Fruit fly (Drosophila melanogaster) whole organism, embryonic: ENCODE results near the gene CG18473.

ENCODE experiments used
- CG1024 ChIP-seq: fragments of 200-800 bp; sonication (Bioruptor generic); IDR thresholded peaks from 2 replicates; pipeline ENCODE4 v1.3.6; 2022; ENCODE audit warnings: missing biosample characterization, missing genetic modification characterization
- CG11456 ChIP-seq: fragments of 200-800 bp; sonication (Bioruptor generic); IDR thresholded peaks from 3 replicates; pipeline ENCODE4 v1.3.6; 2022; ENCODE audit warnings: missing biosample characterization, missing genetic modification characterization
- CG12236 ChIP-seq: fragments of 200-800 bp; sonication (Bioruptor generic); optimal IDR thresholded peaks from 2 replicates; lab custom pipeline; 2016; ENCODE audit warnings: missing biosample characterization, missing genetic modification characterization
- CG12769 ChIP-seq: fragments of 200-800 bp; sonication (Bioruptor generic); optimal IDR thresholded peaks from 2 replicates; lab custom pipeline; 2019; ENCODE audit warnings: missing biosample characterization, mild to moderate bottlenecking, missing genetic modification characterization, moderate library complexity
- CG13624 ChIP-seq: fragments of 200-800 bp; sonication (Bioruptor generic); optimal IDR thresholded peaks from 2 replicates; lab custom pipeline; 2016; ENCODE audit warnings: missing biosample characterization, missing genetic modification characterization
- CG14860 ChIP-seq: fragments of 200-800 bp; sonication (Bioruptor generic); IDR thresholded peaks from 3 replicates; pipeline ENCODE4 v1.3.6; 2022; ENCODE audit warnings: missing biosample characterization, missing genetic modification characterization; ENCODE audit not compliant: partially characterized antibody
- CG16863 ChIP-seq: fragments of 200-800 bp; sonication (Bioruptor generic); optimal IDR thresholded peaks from 3 replicates; lab custom pipeline; 2016; ENCODE audit warnings: missing biosample characterization, missing genetic modification characterization
- CG17802 ChIP-seq: fragments of 200-800 bp; sonication (Bioruptor generic); optimal IDR thresholded peaks from 2 replicates; lab custom pipeline; 2018; ENCODE audit warnings: missing biosample characterization, mild to moderate bottlenecking, missing genetic modification characterization, moderate library complexity
- CG2129 ChIP-seq: fragments of 200-800 bp; sonication (Bioruptor generic); IDR thresholded peaks from 2 replicates; pipeline ENCODE4 v1.3.6; 2022; ENCODE audit warnings: missing biosample characterization, missing genetic modification characterization; ENCODE audit not compliant: partially characterized antibody
- CG32767 ChIP-seq: fragments of 200-800 bp; sonication (Bioruptor generic); IDR thresholded peaks from 2 replicates; pipeline ENCODE4 v1.3.6; 2022; ENCODE audit warnings: missing biosample characterization, missing genetic modification characterization
- CG34376 ChIP-seq: fragments of 200-800 bp; sonication (Bioruptor generic); optimal IDR thresholded peaks from 2 replicates; lab custom pipeline; 2018; ENCODE audit warnings: missing biosample characterization, mild to moderate bottlenecking, missing genetic modification characterization
- CG4730 ChIP-seq: fragments of 200-800 bp; sonication (Bioruptor generic); IDR thresholded peaks from 2 replicates; pipeline ENCODE4 v1.3.6; 2022; ENCODE audit warnings: missing biosample characterization, missing genetic modification characterization
- CG5245 ChIP-seq: fragments of 200-800 bp; sonication (Bioruptor generic); optimal IDR thresholded peaks from 3 replicates; lab custom pipeline; 2016; ENCODE audit warnings: missing biosample characterization, missing genetic modification characterization
- CG6254 ChIP-seq: fragments of 200-800 bp; sonication (Bioruptor generic); optimal IDR thresholded peaks from 3 replicates; lab custom pipeline; 2017; ENCODE audit warnings: mild to moderate bottlenecking, missing biosample characterization, missing genetic modification reagents, missing genetic modification characterization
- CG7357 ChIP-seq: fragments of 200-800 bp; sonication (Bioruptor generic); IDR thresholded peaks from 3 replicates; pipeline ENCODE4 v1.3.6; 2022; ENCODE audit warnings: missing biosample characterization, missing genetic modification characterization
- D ChIP-seq, 2 experiments: fragments of 200-800 bp in 1 of 2; fragments of >200 bp in 1 of 2; sonication (Bioruptor generic) in 1 of 2; optimal IDR thresholded peaks; 2 replicates in 1 of 2; 3 replicates in 1 of 2; lab custom pipeline; 2017; ENCODE audit warnings: mild to moderate bottlenecking in 1 of 2, missing biosample characterization in 1 of 2, missing genetic modification characterization in 1 of 2, missing genetic modification reagents in 1 of 2
- Dll ChIP-seq: fragments of 200-800 bp; sonication (Bioruptor generic); IDR thresholded peaks from 4 replicates; pipeline ENCODE4 v1.3.6; 2022; ENCODE audit warnings: missing biosample characterization, missing genetic modification characterization; ENCODE audit not compliant: partially characterized antibody
- Eip74EF ChIP-seq, 2 experiments: fragments of 200-800 bp in 1 of 2; fragments of >200 bp in 1 of 2; sonication (Bioruptor generic) in 1 of 2; optimal IDR thresholded peaks; 2 replicates each; lab custom pipeline; 2017 to 2019; ENCODE audit warnings: missing biosample characterization in 2 of 2, missing genetic modification characterization in 2 of 2, mild to moderate bottlenecking in 1 of 2, moderate library complexity in 1 of 2
- Hr51 ChIP-seq, 2 experiments: fragments of 200-800 bp; sonication (Bioruptor generic); optimal IDR thresholded peaks; 2 replicates in 1 of 2; 3 replicates in 1 of 2; lab custom pipeline; 2016 to 2018; ENCODE audit warnings: missing biosample characterization in 2 of 2, missing genetic modification characterization in 2 of 2, mild to moderate bottlenecking in 1 of 2, moderate library complexity in 1 of 2
- Nf-YA ChIP-seq: fragments of 200-800 bp; sonication (Bioruptor generic); IDR thresholded peaks from 2 replicates; pipeline ENCODE4 v1.3.6; 2022; ENCODE audit warnings: missing biosample characterization, missing genetic modification characterization
- Sry-δ ChIP-seq: fragments of 200-800 bp; sonication (Bioruptor generic); optimal IDR thresholded peaks from 2 replicates; lab custom pipeline; 2016; ENCODE audit warnings: missing biosample characterization, missing genetic modification characterization
- abd-A ChIP-seq: fragments of 200-800 bp; sonication (Bioruptor generic); optimal IDR thresholded peaks from 3 replicates; lab custom pipeline; 2019; ENCODE audit warnings: missing biosample characterization, mild to moderate bottlenecking, missing genetic modification characterization, moderate library complexity
- caup ChIP-seq: fragments of 200-800 bp; sonication (Bioruptor generic); optimal IDR thresholded peaks from 3 replicates; lab custom pipeline; 2017; ENCODE audit warnings: missing biosample characterization, mild to moderate bottlenecking, missing genetic modification characterization, moderate library complexity; ENCODE audit not compliant: severe bottlenecking
- chm ChIP-seq: fragments of 200-800 bp; sonication (Bioruptor generic); IDR thresholded peaks from 2 replicates; pipeline ENCODE4 v1.3.6; 2022; ENCODE audit warnings: missing biosample characterization, missing genetic modification characterization
- crc ChIP-seq: fragments of 200-800 bp; sonication (Bioruptor generic); optimal IDR thresholded peaks from 2 replicates; lab custom pipeline; 2016; ENCODE audit warnings: missing biosample characterization, missing genetic modification characterization
- crp ChIP-seq, 2 experiments: fragments of 200-800 bp; sonication (Bioruptor generic); optimal IDR thresholded peaks; 2 replicates in 1 of 2; 3 replicates in 1 of 2; lab custom pipeline; 2017; ENCODE audit warnings: missing biosample characterization in 2 of 2, missing genetic modification characterization in 2 of 2, mild to moderate bottlenecking in 1 of 2, moderate library complexity in 1 of 2
- dan ChIP-seq: fragments of 200-800 bp; sonication (Bioruptor generic); IDR thresholded peaks from 2 replicates; pipeline ENCODE4 v1.3.6; 2022; ENCODE audit warnings: missing biosample characterization, missing genetic modification characterization
- eve ChIP-seq, 2 experiments: fragments of >200 bp; optimal IDR thresholded peaks; 2 replicates each; lab custom pipeline; 2017; ENCODE audit warnings: missing biosample characterization in 2 of 2, missing genetic modification characterization in 2 of 2
- exex ChIP-seq: fragments of 200-800 bp; sonication (Bioruptor generic); optimal IDR thresholded peaks from 4 replicates; lab custom pipeline; 2018; ENCODE audit warnings: missing biosample characterization, mild to moderate bottlenecking, missing genetic modification characterization, moderate library complexity
- gcm ChIP-seq: fragments of 200-800 bp; sonication (Bioruptor generic); optimal IDR thresholded peaks from 2 replicates; lab custom pipeline; 2019; ENCODE audit warnings: missing biosample characterization, mild to moderate bottlenecking, missing genetic modification characterization, moderate library complexity
- h ChIP-seq: fragments of >200 bp; optimal IDR thresholded peaks from 2 replicates; lab custom pipeline; 2017
- ham ChIP-seq: fragments of 200-800 bp; sonication (Bioruptor generic); IDR thresholded peaks from 2 replicates; pipeline ENCODE4 v1.3.6; 2022; ENCODE audit warnings: missing biosample characterization, missing genetic modification characterization
- hbn ChIP-seq: fragments of 200-800 bp; sonication (Bioruptor generic); IDR thresholded peaks from 2 replicates; pipeline ENCODE4 v1.3.6; 2022; ENCODE audit warnings: missing biosample characterization, missing genetic modification characterization; ENCODE audit not compliant: partially characterized antibody
- maf-S ChIP-seq: fragments of 200-800 bp; sonication (Bioruptor generic); optimal IDR thresholded peaks from 2 replicates; lab custom pipeline; 2016; ENCODE audit warnings: missing biosample characterization, missing genetic modification characterization
- mam ChIP-seq: fragments of 200-800 bp; sonication (Bioruptor generic); optimal IDR thresholded peaks from 3 replicates; lab custom pipeline; 2016; ENCODE audit warnings: missing biosample characterization, missing genetic modification characterization
- nerfin-1 ChIP-seq: fragments of 200-800 bp; sonication (Bioruptor generic); optimal IDR thresholded peaks from 3 replicates; lab custom pipeline; 2019; ENCODE audit warnings: missing biosample characterization, mild to moderate bottlenecking, missing genetic modification characterization, moderate library complexity
- sd ChIP-seq: fragments of 200-800 bp; sonication (Bioruptor generic); optimal IDR thresholded peaks from 3 replicates; lab custom pipeline; 2018; ENCODE audit warnings: missing biosample characterization, mild to moderate bottlenecking, missing genetic modification characterization, moderate library complexity
- sna ChIP-seq: fragments of 200-800 bp; sonication (Bioruptor generic); IDR thresholded peaks from 2 replicates; pipeline ENCODE4 v1.3.6; 2022; ENCODE audit warnings: missing biosample characterization, missing genetic modification characterization; ENCODE audit not compliant: partially characterized antibody
- sug ChIP-seq: fragments of 200-800 bp; optimal IDR thresholded peaks from 2 replicates; lab custom pipeline; 2019; ENCODE audit warnings: missing biosample characterization, mild to moderate bottlenecking, missing genetic modification characterization, moderate library complexity
- toy ChIP-seq: fragments of 200-800 bp; sonication (Bioruptor generic); IDR thresholded peaks from 2 replicates; pipeline ENCODE4 v1.3.6; 2022; ENCODE audit warnings: missing biosample characterization, missing genetic modification characterization
- ttk ChIP-seq: fragments of 200-800 bp; sonication (Bioruptor generic); IDR thresholded peaks from 2 replicates; pipeline ENCODE4 v2.1.2; 2022; ENCODE audit warnings: missing biosample characterization, missing genetic modification characterization
- tup ChIP-seq: fragments of 200-800 bp; sonication (Bioruptor generic); optimal IDR thresholded peaks from 2 replicates; lab custom pipeline; 2016; ENCODE audit warnings: missing biosample characterization, mild to moderate bottlenecking, missing genetic modification characterization, moderate library complexity
- vnd ChIP-seq: fragments of 200-800 bp; sonication (Bioruptor generic); IDR thresholded peaks from 3 replicates; pipeline ENCODE4 v1.3.6; 2022; ENCODE audit warnings: missing biosample characterization, missing genetic modification characterization; ENCODE audit not compliant: partially characterized antibody
- vvl ChIP-seq: fragments of 200-800 bp; sonication (Bioruptor generic); IDR thresholded peaks from 2 replicates; pipeline ENCODE4 v1.3.6; 2022; ENCODE audit warnings: missing biosample characterization, missing genetic modification characterization

CG18473 gene

DNA sequence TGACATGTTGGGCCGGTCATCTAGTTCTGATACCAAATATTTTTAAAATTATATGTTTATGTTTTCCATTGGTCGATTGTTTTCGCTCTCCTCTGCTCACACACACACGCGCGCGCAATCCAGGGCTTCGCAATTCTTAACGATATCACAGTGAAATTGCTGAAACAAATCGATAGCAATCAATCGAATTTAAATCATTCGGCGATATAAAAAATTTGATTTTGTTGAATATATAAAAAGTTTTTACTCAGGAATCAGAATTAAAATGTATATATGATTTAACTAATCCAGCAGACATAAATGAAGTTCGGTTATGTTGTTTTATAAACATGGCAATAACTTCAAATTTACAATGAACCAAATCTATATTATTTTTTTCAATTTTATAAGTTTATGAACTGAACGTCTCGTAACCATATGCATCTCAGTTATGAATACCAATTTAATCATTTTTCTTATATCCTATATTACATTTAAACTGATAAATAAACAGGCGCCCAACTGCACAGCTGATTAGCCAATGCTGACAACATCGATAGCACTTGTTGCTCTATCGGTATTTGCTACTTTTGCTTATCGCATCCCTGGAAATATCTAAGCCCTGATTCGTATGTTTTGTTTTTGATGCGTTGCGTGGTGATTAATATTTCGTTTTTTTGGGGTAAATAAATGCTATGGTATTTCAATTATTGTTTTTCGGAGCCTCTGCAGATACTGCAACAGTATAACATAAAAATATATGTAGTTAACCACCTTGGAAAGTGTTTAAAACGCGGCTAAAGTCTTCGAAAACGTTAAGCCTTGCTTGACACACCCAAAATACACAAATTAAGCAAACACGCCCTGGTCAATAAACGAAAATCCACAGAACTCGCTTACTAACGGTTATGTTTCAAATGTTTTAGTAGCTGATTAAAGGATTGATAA lies 28.2 kb upstream of the CG18473 start, which contains the start of the genes Aduk and pasi2 (continued):
- TF ChIP-seq CG2129, result peak; percentile 38

DNA sequence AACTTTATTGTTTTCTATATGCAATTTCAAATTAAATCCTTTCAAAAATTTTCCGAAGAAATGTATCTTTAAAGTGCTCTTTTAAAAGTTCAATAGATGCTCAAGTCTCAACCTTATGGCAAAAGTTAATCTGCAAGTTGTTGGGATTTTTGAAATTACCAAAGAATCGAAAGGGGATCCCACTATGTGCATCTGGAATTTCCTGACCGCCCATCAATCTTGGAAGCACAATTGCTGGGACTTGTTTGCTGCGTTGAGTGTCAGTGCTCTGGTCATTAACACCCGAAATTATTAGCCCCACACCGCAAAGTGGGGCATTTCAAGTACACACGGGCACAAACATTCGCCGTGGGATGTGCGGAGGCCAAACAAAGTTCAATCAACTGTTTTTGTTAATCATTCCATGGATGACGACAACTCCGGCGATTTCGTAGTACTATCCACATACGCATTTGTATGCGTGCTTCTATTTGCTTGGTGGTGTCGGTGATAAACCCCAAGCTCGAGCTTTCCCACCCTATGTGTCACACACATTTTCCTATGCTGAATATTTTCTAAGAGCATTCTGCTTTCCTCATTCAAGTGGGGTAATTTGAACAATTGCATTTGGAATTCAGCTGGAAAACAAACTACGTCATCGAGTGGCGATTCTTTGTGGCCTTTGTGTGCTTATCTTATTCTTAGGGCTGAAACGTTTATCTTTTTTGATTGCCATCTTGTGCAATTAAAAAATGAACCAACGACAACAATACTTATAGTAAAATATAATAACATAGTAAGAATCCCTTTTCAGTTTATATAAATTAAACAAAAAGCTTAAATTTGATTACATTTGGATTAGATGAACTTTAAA lies 25.5 kb upstream of the CG18473 start:
- TF ChIP-seq CG4730 (no peak), hbn (GFP tag; lab: Robert Waterston, UW) (no peak), toy (GFP tag; lab: Robert Waterston, UW) (no peak), vvl (GFP tag; lab: Robert Waterston, UW) (no peak), CG6254 (GFP tag; lab: Kevin White, UChicago) (no peak), h (lab: Kevin White, UChicago) (no peak), exex (peak; percentile 39), eve (GFP tag; optimal IDR thresholded peaks at IDR 0.05; lab: Kevin White, UChicago) (peak in 1 of 2 experiments; percentile 68), CG12769 (tag; lab: Kevin White, UChicago) (peak; percentile 32), tup (GFP tag; lab: Kevin White, UChicago) (no peak), gcm (no peak), chm (no peak), Dll (GFP tag; lab: Robert Waterston, UW) (no peak), CG17802 (tag; lab: Kevin White, UChicago) (no peak), CG7357 (no peak), Hr51 (GFP tag; optimal IDR thresholded peaks at IDR 0.05; lab: Kevin White, UChicago) (no peak), D (optimal IDR thresholded peaks at IDR 0.05; lab: Kevin White, UChicago) (no peak), D (GFP tag; optimal IDR thresholded peaks at IDR 0.05; lab: Kevin White, UChicago) (no peak), Sry-δ (GFP tag; lab: Kevin White, UChicago) (no peak), vnd (GFP tag; lab: Robert Waterston, UW) (no peak), mam (GFP tag; lab: Kevin White, UChicago) (no peak), CG16863 (no peak), sd (tag; lab: Kevin White, UChicago) (peak; percentile 58), CG13624 (GFP tag; lab: Kevin White, UChicago) (no peak), abd-A (tag; lab: Kevin White, UChicago) (peak; percentile 41), ham (no peak), maf-S (GFP tag; lab: Kevin White, UChicago) (no peak), dan (GFP tag; lab: Robert Waterston, UW) (no peak), CG32767 (GFP tag; lab: Robert Waterston, UW) (no peak), CG12236 (no peak), CG5245 (GFP tag; lab: Kevin White, UChicago) (no peak), CG1024 (GFP tag; lab: Robert Waterston, UW) (no peak), CG14860 (GFP tag; lab: Robert Waterston, UW) (no peak), CG11456 (GFP tag; lab: Robert Waterston, UW) (no peak), ttk (no peak), CG34376 (GFP tag; lab: Kevin White, UChicago) (peak; percentile 62), Eip74EF (GFP tag; optimal IDR thresholded peaks at IDR 0.05; lab: Kevin White, UChicago) (no peak), sug (tag; lab: Kevin White, UChicago) (peak; percentile 59), nerfin-1 (tag; lab: Kevin White, UChicago) (peak; percentile 21), crp (GFP tag; optimal IDR thresholded peaks at IDR 0.05; lab: Kevin White, UChicago) (no peak), Nf-YA (no peak), caup (GFP tag; lab: Kevin White, UChicago) (no peak), crc (no peak), sna (GFP tag; lab: Robert Waterston, UW) (no peak)
